Worm (Caenorhabditis elegans) whole organism, midembryonic: Measurements from ENCODE around the gene F31D4.5.

Source experiments
- T22C8.4 ChIP-seq: fragments of 200-800 bp; sonication (Bioruptor generic); IDR thresholded peaks from 2 replicates; pipeline ENCODE4 v1.3.6; 2022; ENCODE audit warnings: missing genetic modification characterization, missing compliant biosample characterization
- cog-1 ChIP-seq: sonication (generic microtip); optimal IDR thresholded peaks from 2 replicates; lab custom pipeline; 2016; ENCODE audit warnings: missing genetic modification characterization, missing compliant biosample characterization
- flt-1 ChIP-seq: fragments of 200-800 bp; sonication (Bioruptor generic); IDR thresholded peaks from 2 replicates; pipeline ENCODE4 v1.3.6; 2022; ENCODE audit warnings: missing genetic modification characterization, missing compliant biosample characterization
- klf-2 ChIP-seq: fragments of 200-800 bp; sonication (Bioruptor generic); conservative IDR thresholded peaks from 2 replicates; pipeline ENCODE4 v1.3.6; 2022; ENCODE audit warnings: missing genetic modification reagents, missing genetic modification characterization, missing compliant biosample characterization
- med-1 ChIP-seq: sonication (generic microtip); optimal IDR thresholded peaks from 2 replicates; lab custom pipeline; 2017; ENCODE audit warnings: missing genetic modification characterization, mild to moderate bottlenecking, missing compliant biosample characterization, antibody characterized with exemption, missing genetic modification reagents; ENCODE audit not compliant: insufficient read depth
- ref-1 ChIP-seq: fragments of 200-800 bp; sonication (Bioruptor generic); conservative IDR thresholded peaks from 2 replicates; pipeline ENCODE4 v1.3.6; 2022; ENCODE audit warnings: missing genetic modification reagents, missing genetic modification characterization, missing compliant biosample characterization
- tab-1 ChIP-seq: fragments of 200-800 bp; sonication (Bioruptor generic); IDR thresholded peaks from 2 replicates; pipeline ENCODE4 v1.3.6; 2022; ENCODE audit warnings: missing genetic modification characterization, missing compliant biosample characterization
- ztf-23 ChIP-seq: fragments of 200-800 bp; sonication (Bioruptor generic); IDR thresholded peaks from 2 replicates; pipeline ENCODE4 v1.3.6; 2022; ENCODE audit warnings: missing genetic modification reagents, missing genetic modification characterization, missing compliant biosample characterization
- ztf-29 ChIP-seq: fragments of 200-800 bp; sonication (Bioruptor generic); IDR thresholded peaks from 2 replicates; pipeline ENCODE4 v1.3.6; 2022; ENCODE audit warnings: missing genetic modification reagents, missing genetic modification characterization, missing compliant biosample characterization

Gene F31D4.5

DNA sequence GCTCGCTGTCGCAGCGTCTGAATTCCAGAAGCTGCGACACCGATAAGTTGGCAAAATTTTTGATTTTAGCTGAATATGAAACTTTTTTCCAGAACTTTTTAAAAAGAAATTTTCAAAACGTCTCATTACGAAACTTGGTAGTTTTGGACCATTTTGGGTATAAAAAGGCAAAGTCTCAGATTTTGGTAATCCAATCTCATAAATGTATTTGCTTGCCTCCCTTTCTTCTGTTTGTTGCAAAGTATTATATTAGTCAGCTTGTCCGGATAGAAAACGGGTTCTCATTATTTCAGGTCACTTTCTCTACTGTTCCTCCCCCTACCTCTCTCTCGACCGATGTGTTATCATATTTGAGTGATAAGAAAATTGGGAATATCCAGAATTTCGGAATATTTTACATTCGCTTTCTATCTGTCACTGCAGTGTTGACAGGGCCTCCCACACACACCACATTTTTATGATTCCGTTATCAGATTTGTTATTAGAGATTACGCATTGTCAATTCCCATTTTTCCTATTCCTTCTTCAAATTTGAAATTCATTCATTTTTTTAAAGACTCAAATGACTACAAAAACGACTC is at the start of gene F31D4.5:
F31D4.5 (plus strand) TSS at position 491 of the 581 bp plus-strand sequence.
- TF ChIP-seq flt-1 (GFP tag; lab: Robert Waterston, UW): no peak
- no peak for TF ChIP-seq ztf-23 (GFP tag; lab: Robert Waterston, UW)
- no peak for TF ChIP-seq T22C8.4 (GFP tag; lab: Robert Waterston, UW)
- TF ChIP-seq ref-1 (GFP tag; lab: Robert Waterston, UW): no peak
- TF ChIP-seq klf-2 (GFP tag; lab: Robert Waterston, UW): no peak

DNA sequence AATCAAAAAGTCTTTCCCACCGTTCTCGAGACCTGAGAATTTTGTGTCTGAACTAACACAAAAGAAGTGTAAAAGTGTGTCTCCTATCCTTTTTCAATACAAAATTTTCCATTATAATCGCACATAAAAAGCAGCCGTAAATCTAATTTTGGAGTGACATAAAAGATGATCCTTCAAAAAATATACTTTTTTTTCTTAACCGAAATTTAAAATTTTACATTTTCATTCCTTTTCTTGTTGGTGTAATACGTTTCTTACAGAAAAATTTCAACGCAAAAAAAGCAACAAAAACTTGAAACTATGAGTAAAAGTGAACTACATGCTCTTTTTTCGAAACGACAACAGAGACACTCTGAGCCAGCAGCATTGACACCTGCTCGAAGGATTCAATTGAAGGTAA is 46.8 kb upstream of the F31D4.5 start, which contains the start of gene Y44A6D.6:
Y44A6D.6 (plus strand) TSS at position 301 of the 400 bp plus-strand sequence.
- no peak for TF ChIP-seq med-1 (GFP tag; lab: Kevin White, UChicago)
- no peak for TF ChIP-seq cog-1 (tag; lab: Kevin White, UChicago)
- TF ChIP-seq klf-2 (GFP tag; lab: Robert Waterston, UW): no peak
- TF ChIP-seq ref-1 (GFP tag; lab: Robert Waterston, UW): no peak
- no peak for TF ChIP-seq tab-1
- no peak for TF ChIP-seq T22C8.4 (GFP tag; lab: Robert Waterston, UW)

DNA sequence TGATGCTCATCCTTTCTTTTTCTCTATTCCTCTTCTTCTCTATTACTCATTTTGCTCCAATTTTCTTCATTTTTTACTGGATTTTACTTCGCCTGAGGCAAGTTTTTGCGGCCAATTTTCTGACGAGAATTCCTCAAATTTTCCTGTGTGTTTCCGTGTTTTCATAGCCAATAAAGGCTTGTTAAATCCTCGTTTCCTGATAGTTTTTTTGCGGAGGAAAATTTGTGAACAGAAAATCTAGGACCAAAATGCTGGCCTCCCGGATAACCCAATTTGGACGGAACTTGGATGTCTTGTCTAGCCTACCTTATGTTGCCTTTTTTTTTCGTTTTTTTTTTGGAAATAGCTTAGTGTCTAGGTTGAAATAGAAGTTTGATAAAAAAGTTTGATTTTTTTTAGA is 40.2 kb upstream of the F31D4.5 start:
- TF ChIP-seq ref-1 (GFP tag; lab: Robert Waterston, UW): no peak
- no peak for TF ChIP-seq klf-2 (GFP tag; lab: Robert Waterston, UW)
- no peak for TF ChIP-seq cog-1 (tag; lab: Kevin White, UChicago)
- TF ChIP-seq tab-1: no peak
- TF ChIP-seq ztf-29 (GFP tag; lab: Robert Waterston, UW): no peak
- no peak for TF ChIP-seq med-1 (GFP tag; lab: Kevin White, UChicago)
- no peak for TF ChIP-seq T22C8.4 (GFP tag; lab: Robert Waterston, UW)
- TF ChIP-seq ztf-23 (GFP tag; lab: Robert Waterston, UW): no peak
- no peak for TF ChIP-seq flt-1 (GFP tag; lab: Robert Waterston, UW)

DNA sequence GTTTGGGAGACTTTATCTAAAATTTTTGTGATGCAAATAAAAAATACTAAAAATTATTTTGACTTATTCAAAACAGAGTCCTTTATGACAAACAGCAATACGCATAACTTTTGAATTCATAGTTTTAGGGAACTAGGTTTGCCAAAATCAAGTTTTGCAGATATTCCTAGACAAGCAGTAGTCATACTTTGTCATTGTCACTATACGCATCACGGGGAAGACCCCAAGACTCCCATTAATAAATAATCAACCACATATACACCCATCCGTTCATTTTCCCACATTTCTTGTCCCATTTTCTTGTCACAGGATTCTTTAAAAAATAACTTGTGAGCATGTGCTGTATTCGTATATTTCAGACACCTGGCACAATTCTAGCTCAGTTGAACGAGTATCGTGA is 39.4 kb upstream of the F31D4.5 start, which contains the start of gene Y44A6D.7:
Y44A6D.7 (plus strand) TSS at position 301 of the 400 bp plus-strand sequence.
- TF ChIP-seq cog-1 (tag; lab: Kevin White, UChicago): no peak
- TF ChIP-seq klf-2 (GFP tag; lab: Robert Waterston, UW): no peak
- no peak for TF ChIP-seq flt-1 (GFP tag; lab: Robert Waterston, UW)
- TF ChIP-seq ztf-29 (GFP tag; lab: Robert Waterston, UW): no peak
- no peak for TF ChIP-seq T22C8.4 (GFP tag; lab: Robert Waterston, UW)
- TF ChIP-seq tab-1: no peak
- TF ChIP-seq med-1 (GFP tag; lab: Kevin White, UChicago): no peak
- TF ChIP-seq ref-1 (GFP tag; lab: Robert Waterston, UW): no peak
- TF ChIP-seq ztf-23 (GFP tag; lab: Robert Waterston, UW): no peak

DNA sequence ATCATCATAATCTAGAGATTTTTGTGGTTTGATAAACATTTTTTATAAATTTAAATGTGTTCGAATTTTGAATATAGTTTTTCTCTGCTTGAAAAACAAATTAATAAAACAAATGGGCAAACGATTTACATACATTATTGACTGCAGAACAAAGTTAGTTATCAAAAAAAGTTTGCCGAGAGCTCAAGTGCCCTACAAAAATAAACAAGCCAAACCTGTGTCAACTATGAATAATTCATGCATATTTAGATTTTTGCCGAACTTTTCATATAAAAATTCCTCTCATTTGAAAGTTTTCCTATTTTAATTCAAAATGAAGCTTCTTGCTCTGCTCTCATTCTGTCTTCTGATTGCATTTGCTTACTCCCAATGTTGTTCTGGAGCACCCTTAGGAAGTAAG is 38.0 kb upstream of the F31D4.5 start, which contains the start of gene sshk-1:
sshk-1 (plus strand) TSS at position 301 of the 400 bp plus-strand sequence.
- TF ChIP-seq ztf-29 (GFP tag; lab: Robert Waterston, UW) (no peak), tab-1 (no peak), T22C8.4 (GFP tag; lab: Robert Waterston, UW) (no peak), ztf-23 (GFP tag; lab: Robert Waterston, UW) (no peak), flt-1 (GFP tag; lab: Robert Waterston, UW) (no peak), klf-2 (GFP tag; lab: Robert Waterston, UW) (no peak), ref-1 (GFP tag; lab: Robert Waterston, UW) (no peak), cog-1 (tag; lab: Kevin White, UChicago) (no peak), med-1 (GFP tag; lab: Kevin White, UChicago) (no peak)

DNA sequence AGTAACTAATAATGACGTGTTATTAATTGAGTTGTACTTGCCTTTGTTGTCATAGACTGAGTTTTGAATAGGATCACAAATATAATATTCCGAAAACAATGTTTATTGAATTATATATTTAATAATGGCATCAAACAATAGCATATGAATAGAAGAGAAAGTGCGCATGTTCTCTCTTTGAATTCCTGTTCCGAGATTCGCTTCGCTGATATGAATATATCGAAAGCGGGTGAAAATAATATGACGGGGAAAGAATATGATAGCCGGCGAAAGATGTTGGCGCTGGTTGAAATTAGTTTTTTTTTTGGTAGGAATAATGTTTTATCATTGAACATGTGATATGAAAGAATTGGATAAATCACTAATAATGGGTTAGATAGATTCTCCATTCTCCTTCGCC is 33.8 kb upstream of the F31D4.5 start, which contains the start of gene T03D8.6:
T03D8.6 (minus strand) TSS at position 298 of the 400 bp plus-strand sequence.
- TF ChIP-seq cog-1 (tag; lab: Kevin White, UChicago): no peak
- TF ChIP-seq T22C8.4 (GFP tag; lab: Robert Waterston, UW): no peak
- no peak for TF ChIP-seq klf-2 (GFP tag; lab: Robert Waterston, UW)
- no peak for TF ChIP-seq med-1 (GFP tag; lab: Kevin White, UChicago)
- TF ChIP-seq tab-1: no peak
- no peak for TF ChIP-seq ztf-23 (GFP tag; lab: Robert Waterston, UW)
- TF ChIP-seq flt-1 (GFP tag; lab: Robert Waterston, UW): no peak
- TF ChIP-seq ref-1 (GFP tag; lab: Robert Waterston, UW): no peak
- no peak for TF ChIP-seq ztf-29 (GFP tag; lab: Robert Waterston, UW)

DNA sequence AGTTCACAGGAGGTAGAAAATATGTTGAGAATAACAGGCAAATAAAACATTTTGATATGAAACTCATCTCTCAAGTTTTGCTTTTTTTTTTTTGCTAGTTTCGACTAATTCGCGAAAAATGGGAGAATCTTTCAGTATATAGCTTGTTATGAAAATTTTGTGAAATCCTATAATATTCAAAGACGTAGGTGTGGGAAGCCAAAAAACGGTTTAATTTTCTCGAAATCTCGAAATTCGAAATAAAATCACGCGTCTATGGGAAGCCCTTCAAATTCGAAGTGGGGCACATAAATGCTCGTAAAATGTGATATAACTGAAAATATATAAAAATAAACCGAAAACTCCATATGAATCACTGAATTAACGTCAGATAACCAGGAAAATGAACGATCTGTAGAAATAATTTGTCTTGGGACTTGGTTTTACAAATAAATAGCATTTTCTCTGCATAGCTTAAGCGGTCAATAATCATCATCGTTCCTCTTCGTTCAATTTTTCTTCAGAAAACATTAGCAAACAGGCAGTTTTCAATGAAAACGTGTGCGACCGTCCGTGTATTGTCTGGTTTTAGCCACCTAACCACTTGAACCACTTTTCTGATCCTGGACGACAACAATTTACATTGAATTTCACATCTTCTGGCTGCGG is 28.8 kb upstream of the F31D4.5 start, which contains the start of the genes gcy-22 and grl-14:
gcy-22 (minus strand) TSS at position 101 of the 648 bp plus-strand sequence.
grl-14 (plus strand) TSS at position 598 of the 648 bp plus-strand sequence.
- no peak for TF ChIP-seq flt-1 (GFP tag; lab: Robert Waterston, UW)
- no peak for TF ChIP-seq cog-1 (tag; lab: Kevin White, UChicago)
- TF ChIP-seq ztf-29 (GFP tag; lab: Robert Waterston, UW): no peak
- no peak for TF ChIP-seq klf-2 (GFP tag; lab: Robert Waterston, UW)
- TF ChIP-seq med-1 (GFP tag; lab: Kevin White, UChicago): no peak
- TF ChIP-seq ref-1 (GFP tag; lab: Robert Waterston, UW): no peak
- TF ChIP-seq T22C8.4 (GFP tag; lab: Robert Waterston, UW): no peak

DNA sequence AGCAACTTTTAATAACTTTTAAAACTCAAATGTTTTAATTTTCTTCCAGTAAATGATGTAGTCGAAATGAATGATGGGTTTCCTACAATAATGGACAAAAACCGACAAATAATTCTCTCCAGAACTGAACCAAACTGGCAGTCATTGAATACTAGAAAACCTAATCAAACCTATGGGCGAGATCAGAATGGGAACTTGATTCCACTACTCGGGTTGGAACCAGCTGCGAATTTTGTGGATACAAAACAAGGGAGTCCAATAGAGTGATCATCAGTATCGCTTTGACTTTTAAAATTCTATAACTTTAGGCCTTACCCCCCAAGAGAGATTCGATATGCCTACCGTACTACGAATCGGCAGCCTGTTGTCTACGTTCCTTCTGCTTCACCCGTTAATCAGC is 27.3 kb upstream of the F31D4.5 start:
- TF ChIP-seq tab-1: no peak
- TF ChIP-seq cog-1 (tag; lab: Kevin White, UChicago): no peak
- no peak for TF ChIP-seq klf-2 (GFP tag; lab: Robert Waterston, UW)
- no peak for TF ChIP-seq ref-1 (GFP tag; lab: Robert Waterston, UW)
- TF ChIP-seq T22C8.4 (GFP tag; lab: Robert Waterston, UW): no peak
- no peak for TF ChIP-seq flt-1 (GFP tag; lab: Robert Waterston, UW)
- TF ChIP-seq med-1 (GFP tag; lab: Kevin White, UChicago): no peak
- TF ChIP-seq ztf-29 (GFP tag; lab: Robert Waterston, UW): no peak
- no peak for TF ChIP-seq ztf-23 (GFP tag; lab: Robert Waterston, UW)
